Worm (Caenorhabditis elegans) whole organism, L3 larva: Measurements from ENCODE around the gene div-1.

Source experiments
- aly-2 ChIP-seq: fragments of 150-350 bp; optimal IDR thresholded peaks from 2 replicates; lab custom pipeline; 2014; ENCODE audit warnings: missing biosample characterization, missing genetic modification characterization
- ama-1 ChIP-seq: fragments of 150-350 bp; optimal IDR thresholded peaks from 2 replicates; lab custom pipeline; 2018
- ceh-16 ChIP-seq: sonication (generic microtip); optimal IDR thresholded peaks from 2 replicates; lab custom pipeline; 2017; ENCODE audit warnings: missing biosample characterization, missing genetic modification characterization
- ceh-82 ChIP-seq: fragments of 150-350 bp; optimal IDR thresholded peaks from 2 replicates; lab custom pipeline; 2014; ENCODE audit warnings: missing biosample characterization, missing genetic modification characterization
- ceh-9 ChIP-seq: sonication (generic microtip); optimal IDR thresholded peaks from 2 replicates; lab custom pipeline; 2018; ENCODE audit warnings: missing biosample characterization, missing genetic modification characterization
- daf-12 ChIP-seq: fragments of 150-350 bp; optimal IDR thresholded peaks from 2 replicates; lab custom pipeline; 2014; ENCODE audit warnings: missing biosample characterization, missing genetic modification reagents, missing genetic modification characterization
- egl-27 ChIP-seq: sonication (generic microtip); optimal IDR thresholded peaks from 4 replicates; lab custom pipeline; 2017; ENCODE audit warnings: missing biosample characterization, missing genetic modification reagents, missing genetic modification characterization
- egl-5 ChIP-seq: fragments of 150-350 bp; optimal IDR thresholded peaks from 2 replicates; lab custom pipeline; 2017; ENCODE audit warnings: missing biosample characterization, missing genetic modification reagents, missing genetic modification characterization, inconsistent platforms
- elt-1 ChIP-seq: fragments of 150-350 bp; optimal IDR thresholded peaks from 2 replicates; lab custom pipeline; 2014; ENCODE audit warnings: missing biosample characterization, missing genetic modification characterization
- elt-2 ChIP-seq: sonication (generic microtip); optimal IDR thresholded peaks from 2 replicates; lab custom pipeline; 2016; ENCODE audit warnings: missing genetic modification reagents, mild to moderate bottlenecking, missing genetic modification characterization, missing compliant biosample characterization
- eor-1 ChIP-seq, 2 experiments: fragments of 150-350 bp; optimal IDR thresholded peaks; 2 replicates each; lab custom pipeline; 2014 to 2018; ENCODE audit warnings: missing biosample characterization in 2 of 2, missing genetic modification characterization in 2 of 2
- fos-1 ChIP-seq: fragments of 150-350 bp; optimal IDR thresholded peaks from 2 replicates; lab custom pipeline; 2014; ENCODE audit warnings: missing biosample characterization, missing genetic modification characterization
- hmg-11 ChIP-seq: sonication (generic microtip); optimal IDR thresholded peaks from 2 replicates; lab custom pipeline; 2016; ENCODE audit warnings: missing genetic modification characterization, missing compliant biosample characterization
- jun-1 ChIP-seq: fragments of 150-350 bp; optimal IDR thresholded peaks from 2 replicates; lab custom pipeline; 2014; ENCODE audit warnings: missing biosample characterization, missing genetic modification reagents, missing genetic modification characterization
- lin-15B ChIP-seq: fragments of 150-350 bp; optimal IDR thresholded peaks from 2 replicates; lab custom pipeline; 2014; ENCODE audit warnings: missing biosample characterization, missing genetic modification characterization
- lin-39 ChIP-seq: fragments of 150-350 bp; optimal IDR thresholded peaks from 2 replicates; lab custom pipeline; 2018; ENCODE audit warnings: missing biosample characterization, missing genetic modification reagents, missing genetic modification characterization
- lsy-12 ChIP-seq: sonication (generic microtip); optimal IDR thresholded peaks from 2 replicates; lab custom pipeline; 2016; ENCODE audit warnings: mild to moderate bottlenecking, missing genetic modification characterization, missing compliant biosample characterization
- mdl-1 ChIP-seq: fragments of 150-350 bp; optimal IDR thresholded peaks from 2 replicates; lab custom pipeline; 2014; ENCODE audit warnings: missing biosample characterization, missing genetic modification characterization
- mml-1 ChIP-seq: fragments of 150-350 bp; sonication (generic microtip); optimal IDR thresholded peaks from 3 replicates; lab custom pipeline; 2014; ENCODE audit warnings: missing biosample characterization, missing genetic modification characterization
- nfya-1 ChIP-seq: sonication (generic microtip); optimal IDR thresholded peaks from 2 replicates; lab custom pipeline; 2017; ENCODE audit warnings: missing genetic modification characterization, mild to moderate bottlenecking, missing compliant biosample characterization, antibody characterized with exemption, moderate library complexity; ENCODE audit not compliant: insufficient read depth
- nhr-11 ChIP-seq: fragments of 150-350 bp; optimal IDR thresholded peaks from 2 replicates; lab custom pipeline; 2014; ENCODE audit warnings: missing biosample characterization, missing genetic modification characterization
- nhr-12 ChIP-seq: fragments of 150-350 bp; optimal IDR thresholded peaks from 2 replicates; lab custom pipeline; 2014; ENCODE audit warnings: missing biosample characterization, missing genetic modification characterization
- nhr-23 ChIP-seq: fragments of 150-350 bp; optimal IDR thresholded peaks from 2 replicates; lab custom pipeline; 2014; ENCODE audit warnings: missing biosample characterization, missing genetic modification reagents, missing genetic modification characterization
- nhr-237 ChIP-seq: fragments of 150-350 bp; optimal IDR thresholded peaks from 2 replicates; lab custom pipeline; 2014; ENCODE audit warnings: missing biosample characterization, missing genetic modification characterization
- nhr-25 ChIP-seq: sonication (generic microtip); optimal IDR thresholded peaks from 2 replicates; lab custom pipeline; 2017; ENCODE audit warnings: missing biosample characterization, missing genetic modification characterization
- nhr-28 ChIP-seq: fragments of 150-350 bp; optimal IDR thresholded peaks from 2 replicates; lab custom pipeline; 2014; ENCODE audit warnings: missing biosample characterization, missing genetic modification characterization
- nhr-43 ChIP-seq: sonication (generic microtip); optimal IDR thresholded peaks from 2 replicates; lab custom pipeline; 2016; ENCODE audit warnings: mild to moderate bottlenecking, missing genetic modification characterization, missing compliant biosample characterization; ENCODE audit not compliant: poor library complexity, severe bottlenecking
- nhr-67 ChIP-seq: fragments of 150-350 bp; optimal IDR thresholded peaks from 2 replicates; lab custom pipeline; 2014; ENCODE audit warnings: missing biosample characterization, missing genetic modification characterization
- nhr-76 ChIP-seq: fragments of 150-350 bp; sonication (generic microtip); optimal IDR thresholded peaks from 5 replicates; lab custom pipeline; 2014; ENCODE audit warnings: missing biosample characterization, missing genetic modification characterization
- pha-4 ChIP-seq: fragments of 150-350 bp; optimal IDR thresholded peaks from 2 replicates; lab custom pipeline; 2014; ENCODE audit warnings: missing biosample characterization, missing genetic modification reagents, missing genetic modification characterization
- sea-2 ChIP-seq: fragments of 150-350 bp; sonication (generic microtip); optimal IDR thresholded peaks from 4 replicates; lab custom pipeline; 2014; ENCODE audit warnings: missing biosample characterization, missing genetic modification reagents, missing genetic modification characterization
- skn-1 ChIP-seq: fragments of 150-350 bp; optimal IDR thresholded peaks from 2 replicates; lab custom pipeline; 2014; ENCODE audit warnings: missing biosample characterization, missing genetic modification characterization
- snpc-4 ChIP-seq: fragments of 150-350 bp; optimal IDR thresholded peaks from 2 replicates; lab custom pipeline; 2014; ENCODE audit warnings: missing biosample characterization, missing genetic modification characterization
- tbx-2 ChIP-seq: sonication (generic microtip); optimal IDR thresholded peaks from 2 replicates; lab custom pipeline; 2016; ENCODE audit warnings: mild to moderate bottlenecking, missing genetic modification characterization, missing compliant biosample characterization
- unc-39 ChIP-seq: sonication (generic microtip); optimal IDR thresholded peaks from 4 replicates; lab custom pipeline; 2017; ENCODE audit warnings: missing biosample characterization, missing genetic modification characterization
- unc-62 ChIP-seq: fragments of 150-350 bp; sonication (generic microtip); optimal IDR thresholded peaks from 4 replicates; lab custom pipeline; 2014; ENCODE audit warnings: missing biosample characterization, missing genetic modification reagents, missing genetic modification characterization
- ztf-11 ChIP-seq: fragments of 150-350 bp; optimal IDR thresholded peaks from 2 replicates; lab custom pipeline; 2014; ENCODE audit warnings: missing biosample characterization, missing genetic modification characterization
- ztf-4 ChIP-seq: fragments of 150-350 bp; optimal IDR thresholded peaks from 2 replicates; lab custom pipeline; 2014; ENCODE audit warnings: missing biosample characterization, missing genetic modification characterization

Gene div-1

ce11 chrIII:10214540-10214979, 33.8 kb downstream of the div-1 start (continued):
- TF ChIP-seq ztf-4 (tag; lab: Kevin White, UChicago) = no peak
- TF ChIP-seq nhr-76 (tag; lab: Kevin White, UChicago) = no peak
- no peak for TF ChIP-seq ceh-16
- TF ChIP-seq tbx-2 = peak; percentile 13
- no peak for TF ChIP-seq nfya-1 (tag; lab: Kevin White, UChicago)
- TF ChIP-seq egl-27 (tag; lab: Kevin White, UChicago) = no peak
- no peak for TF ChIP-seq nhr-12
- no peak for TF ChIP-seq hmg-11 (tag; lab: Kevin White, UChicago)
- no peak for TF ChIP-seq snpc-4
- TF ChIP-seq unc-39 (tag; lab: Kevin White, UChicago) = no peak
- peak; percentile 78 for TF ChIP-seq lsy-12
- no peak for TF ChIP-seq elt-1 (tag; lab: Kevin White, UChicago)
- TF ChIP-seq nhr-28 = no peak

ce11 chrIII:10211889-10212494, 36.4 kb downstream of the div-1 start, which contains the start of the genes blos-1 and best-18:
blos-1 (minus strand) TSS chrIII:10211946.
best-18 (plus strand) TSS chrIII:10212396.
- TF ChIP-seq ceh-82 (tag; lab: Kevin White, UChicago) = no peak
- peak; percentile 8 for TF ChIP-seq pha-4 (tag; lab: Kevin White, UChicago)
- TF ChIP-seq elt-2 (tag; lab: Kevin White, UChicago) = peak; percentile 13
- TF ChIP-seq, all 47 proteins: peak for 2

- TF ChIP-seq aly-2 (tag; lab: Kevin White, UChicago) = peak; percentile 69
- no peak for TF ChIP-seq ztf-4 (tag; lab: Kevin White, UChicago)
- TF ChIP-seq ama-1 (lab: Kevin White, UChicago) = peak; percentile 33
- TF ChIP-seq ceh-9 (tag; lab: Kevin White, UChicago) = no peak
- TF ChIP-seq lin-15B (tag; lab: Kevin White, UChicago) = no peak
- peak; percentile 8 for TF ChIP-seq hmg-11 (tag; lab: Kevin White, UChicago)
Observed at ce11 chrIII:10209703-10210102, 38.7 kb downstream of the div-1 start, which contains the start of gene T20G5.9. T20G5.9 (plus strand) TSS chrIII:10209840.

- no peak for TF ChIP-seq elt-1 (tag; lab: Kevin White, UChicago)
- no peak for TF ChIP-seq mml-1
- no peak for TF ChIP-seq pha-4 (tag; lab: Kevin White, UChicago)
- TF ChIP-seq mdl-1 (tag; lab: Kevin White, UChicago) = no peak
- no peak for TF ChIP-seq nhr-11 (tag; lab: Kevin White, UChicago)
- TF ChIP-seq nhr-43 (tag; lab: Kevin White, UChicago) = no peak
- TF ChIP-seq daf-12 = no peak
- no peak for TF ChIP-seq ceh-9 (tag; lab: Kevin White, UChicago)
- no peak for TF ChIP-seq nhr-12
- TF ChIP-seq ztf-11 (tag; lab: Kevin White, UChicago) = no peak
- TF ChIP-seq nhr-237 (tag; lab: Kevin White, UChicago) = no peak
- no peak for TF ChIP-seq tbx-2
- no peak for TF ChIP-seq unc-62
Observed at ce11 chrIII:10206352-10206751, 42.0 kb downstream of the div-1 start.

- TF ChIP-seq ama-1 (lab: Kevin White, UChicago) (peak; percentile 23), nhr-11 (tag; lab: Kevin White, UChicago) (no peak), unc-62 (no peak), lin-39 (peak; percentile 31), nhr-23 (tag; lab: Kevin White, UChicago) (no peak), tbx-2 (no peak), jun-1 (tag; lab: Kevin White, UChicago) (peak; percentile 17), nhr-67 (no peak), elt-2 (tag; lab: Kevin White, UChicago) (peak; percentile 44), nfya-1 (tag; lab: Kevin White, UChicago) (peak; percentile 72), eor-1 (tag; optimal IDR thresholded peaks at IDR 0.05; lab: Kevin White, UChicago) (no peak), fos-1 (no peak), egl-5 (tag; lab: Kevin White, UChicago) (no peak), skn-1 (tag; lab: Kevin White, UChicago) (peak; percentile 18), lin-15B (tag; lab: Kevin White, UChicago) (peak; percentile 70), aly-2 (tag; lab: Kevin White, UChicago) (no peak), hmg-11 (tag; lab: Kevin White, UChicago) (no peak), nhr-25 (peak; percentile 35), snpc-4 (no peak), sea-2 (GFP tag; lab: Kevin White, UChicago) (no peak), pha-4 (tag; lab: Kevin White, UChicago) (peak; percentile 34)
Observed at ce11 chrIII:10202894-10203871, 45.2 kb downstream of the div-1 start, which contains the start of gene chc-1. chc-1 (plus strand) TSS chrIII:10203821.
